Fruit fly (Drosophila melanogaster): ENCODE measurements around the gene CG1907.

The CG1907 gene

dm6 chr3R:29581420-29581819, 37.4 kb upstream of the CG1907 start (continued):
- no peak for TF ChIP-seq gce (GFP tag; IDR thresholded peaks at IDR 0.05)
- no peak for TF ChIP-seq BEAF-32 (GFP tag; optimal IDR thresholded peaks at IDR 0.05)
- no peak for TF ChIP-seq dimm (GFP tag; IDR thresholded peaks at IDR 0.05)
- no peak for TF ChIP-seq Gug (GFP tag; IDR thresholded peaks at IDR 0.05)
- peak; percentile 65 for TF ChIP-seq CG7839 (tag; optimal IDR thresholded peaks at IDR 0.05)
- TF ChIP-seq CoRest (tag; optimal IDR thresholded peaks at IDR 0.05): peak; percentile 61
- no peak for TF ChIP-seq pzg (GFP tag; optimal IDR thresholded peaks at IDR 0.05)
- peak; percentile 16 for TF ChIP-seq tio (GFP tag; optimal IDR thresholded peaks at IDR 0.05)
- no peak for TF ChIP-seq wek (GFP tag; optimal IDR thresholded peaks at IDR 0.05)
- TF ChIP-seq zfh2 (GFP tag; optimal IDR thresholded peaks at IDR 0.05): no peak
- TF ChIP-seq Bdp1 (GFP tag; optimal IDR thresholded peaks at IDR 0.05): no peak
- no peak for TF ChIP-seq CG3726 (GFP tag; IDR thresholded peaks at IDR 0.05)
- TF ChIP-seq CG1603 (tag; optimal IDR thresholded peaks at IDR 0.05): peak; percentile 2
- no peak for TF ChIP-seq usp (GFP tag; optimal IDR thresholded peaks at IDR 0.05)
- TF ChIP-seq CG17328 (GFP tag; IDR thresholded peaks at IDR 0.05): peak; percentile 43; the same call in 1 of the 2 replicates
- TF ChIP-seq mld (GFP tag; IDR thresholded peaks at IDR 0.05; ENCODE audit: partially characterized antibody): no peak
- TF ChIP-seq hb (GFP tag; IDR thresholded peaks at IDR 0.05; ENCODE audit: partially characterized antibody): no peak
- no peak for TF ChIP-seq fru (optimal IDR thresholded peaks at IDR 0.05)
- no peak for TF ChIP-seq CG43689 (GFP tag; IDR thresholded peaks at IDR 0.05)
- peak; percentile 69 for TF ChIP-seq dmrt99B (tag; optimal IDR thresholded peaks at IDR 0.05)
- TF ChIP-seq repo (GFP tag; optimal IDR thresholded peaks at IDR 0.05): no peak
- TF ChIP-seq NfI (GFP tag; optimal IDR thresholded peaks at IDR 0.05): peak; percentile 30
- peak; percentile 44 for TF ChIP-seq CG15269 (tag; optimal IDR thresholded peaks at IDR 0.05)
- no peak for TF ChIP-seq CG4854 (GFP tag; optimal IDR thresholded peaks at IDR 0.05)
- TF ChIP-seq CG10274 (GFP tag; optimal IDR thresholded peaks at IDR 0.05): no peak
- TF ChIP-seq bsh (GFP tag; optimal IDR thresholded peaks at IDR 0.05): peak in 1 of 2 experiments; percentile 66
- TF ChIP-seq CG4424 (GFP tag; optimal IDR thresholded peaks at IDR 0.05): peak; percentile 53
- TF ChIP-seq az2 (GFP tag; optimal IDR thresholded peaks at IDR 0.05): peak; percentile 45
- peak; percentile 71 for TF ChIP-seq CG2678 (tag; optimal IDR thresholded peaks at IDR 0.05)
- no peak for TF ChIP-seq CG8944 (GFP tag; optimal IDR thresholded peaks at IDR 0.05)
- peak; percentile 77 for TF ChIP-seq CG2712 (tag; optimal IDR thresholded peaks at IDR 0.05)
- no peak for TF ChIP-seq ac (GFP tag; optimal IDR thresholded peaks at IDR 0.05)
- TF ChIP-seq CG17829 (tag; optimal IDR thresholded peaks at IDR 0.05): peak; percentile 53
- TF ChIP-seq CG34376 (GFP tag; optimal IDR thresholded peaks at IDR 0.05): no peak
- TF ChIP-seq tap (tag; optimal IDR thresholded peaks at IDR 0.05): peak; percentile 55
- TF ChIP-seq yki (optimal IDR thresholded peaks at IDR 0.05): no peak
- peak; percentile 62 for TF ChIP-seq D19A (tag; optimal IDR thresholded peaks at IDR 0.05)
- no peak for TF ChIP-seq rib (GFP tag; IDR thresholded peaks at IDR 0.05)
- no peak for TF ChIP-seq CG15479 (GFP tag; optimal IDR thresholded peaks at IDR 0.05)
- no peak for TF ChIP-seq dm (GFP tag; optimal IDR thresholded peaks at IDR 0.05)
- peak; percentile 25 for TF ChIP-seq bcd (GFP tag; optimal IDR thresholded peaks at IDR 0.05)
- TF ChIP-seq chm (GFP tag; IDR thresholded peaks at IDR 0.05): no peak
- TF ChIP-seq CG3847 (GFP tag; IDR thresholded peaks at IDR 0.05): no peak
- no peak for TF ChIP-seq Nf-YC (tag; optimal IDR thresholded peaks at IDR 0.05)
- TF ChIP-seq CG10209 (GFP tag; optimal IDR thresholded peaks at IDR 0.05): peak; percentile 37
- peak in 1 of 2 experiments; percentile 70 for TF ChIP-seq eve (GFP tag; optimal IDR thresholded peaks at IDR 0.05)
- TF ChIP-seq Hey (tag; optimal IDR thresholded peaks at IDR 0.05): peak; percentile 6
- TF ChIP-seq CG6683 (GFP tag; optimal IDR thresholded peaks at IDR 0.05): no peak
- no peak for TF ChIP-seq Jarid2 (GFP tag; optimal IDR thresholded peaks at IDR 0.05)
- TF ChIP-seq zen (tag; optimal IDR thresholded peaks at IDR 0.05): peak; percentile 43
- TF ChIP-seq CG17359 (tag; optimal IDR thresholded peaks at IDR 0.05): peak; percentile 40
- no peak for TF ChIP-seq CG10431 (GFP tag; optimal IDR thresholded peaks at IDR 0.05)
